Worm (Caenorhabditis elegans) whole organism, L3 larva: ENCODE results near the gene msra-1.

Source experiments
- R02D3.7 ChIP-seq: fragments of 150-350 bp; optimal IDR thresholded peaks from 2 replicates; lab custom pipeline; 2014; ENCODE audit warnings: missing biosample characterization, missing genetic modification characterization
- ama-1 ChIP-seq: fragments of 150-350 bp; optimal IDR thresholded peaks from 2 replicates; lab custom pipeline; 2018
- ceh-16 ChIP-seq: sonication (generic microtip); optimal IDR thresholded peaks from 2 replicates; lab custom pipeline; 2017; ENCODE audit warnings: missing biosample characterization, missing genetic modification characterization
- ceh-9 ChIP-seq: sonication (generic microtip); optimal IDR thresholded peaks from 2 replicates; lab custom pipeline; 2018; ENCODE audit warnings: missing biosample characterization, missing genetic modification characterization
- egl-27 ChIP-seq: sonication (generic microtip); optimal IDR thresholded peaks from 4 replicates; lab custom pipeline; 2017; ENCODE audit warnings: missing biosample characterization, missing genetic modification reagents, missing genetic modification characterization
- egl-5 ChIP-seq: fragments of 150-350 bp; optimal IDR thresholded peaks from 2 replicates; lab custom pipeline; 2017; ENCODE audit warnings: missing biosample characterization, missing genetic modification reagents, missing genetic modification characterization, inconsistent platforms
- elt-1 ChIP-seq: fragments of 150-350 bp; optimal IDR thresholded peaks from 2 replicates; lab custom pipeline; 2014; ENCODE audit warnings: missing biosample characterization, missing genetic modification characterization
- eor-1 ChIP-seq, 2 experiments: fragments of 150-350 bp; optimal IDR thresholded peaks; 2 replicates each; lab custom pipeline; 2014 to 2018; ENCODE audit warnings: missing biosample characterization in 2 of 2, missing genetic modification characterization in 2 of 2
- fkh-10 ChIP-seq: sonication (generic microtip); optimal IDR thresholded peaks from 2 replicates; lab custom pipeline; 2017; ENCODE audit warnings: missing biosample characterization, missing genetic modification reagents, missing genetic modification characterization
- fkh-2 ChIP-seq: fragments of 150-350 bp; optimal IDR thresholded peaks from 2 replicates; lab custom pipeline; 2014; ENCODE audit warnings: missing biosample characterization, missing genetic modification reagents, missing genetic modification characterization
- fos-1 ChIP-seq: fragments of 150-350 bp; optimal IDR thresholded peaks from 2 replicates; lab custom pipeline; 2014; ENCODE audit warnings: missing biosample characterization, missing genetic modification characterization
- jun-1 ChIP-seq: fragments of 150-350 bp; optimal IDR thresholded peaks from 2 replicates; lab custom pipeline; 2014; ENCODE audit warnings: missing biosample characterization, missing genetic modification reagents, missing genetic modification characterization
- lin-15B ChIP-seq: fragments of 150-350 bp; optimal IDR thresholded peaks from 2 replicates; lab custom pipeline; 2014; ENCODE audit warnings: missing biosample characterization, missing genetic modification characterization
- lin-39 ChIP-seq: fragments of 150-350 bp; optimal IDR thresholded peaks from 2 replicates; lab custom pipeline; 2018; ENCODE audit warnings: missing biosample characterization, missing genetic modification reagents, missing genetic modification characterization
- lsy-12 ChIP-seq: sonication (generic microtip); optimal IDR thresholded peaks from 2 replicates; lab custom pipeline; 2016; ENCODE audit warnings: mild to moderate bottlenecking, missing genetic modification characterization, missing compliant biosample characterization
- mml-1 ChIP-seq: fragments of 150-350 bp; sonication (generic microtip); optimal IDR thresholded peaks from 3 replicates; lab custom pipeline; 2014; ENCODE audit warnings: missing biosample characterization, missing genetic modification characterization
- nfya-1 ChIP-seq: sonication (generic microtip); optimal IDR thresholded peaks from 2 replicates; lab custom pipeline; 2017; ENCODE audit warnings: missing genetic modification characterization, mild to moderate bottlenecking, missing compliant biosample characterization, antibody characterized with exemption, moderate library complexity; ENCODE audit not compliant: insufficient read depth
- nhr-11 ChIP-seq: fragments of 150-350 bp; optimal IDR thresholded peaks from 2 replicates; lab custom pipeline; 2014; ENCODE audit warnings: missing biosample characterization, missing genetic modification characterization
- nhr-23 ChIP-seq: fragments of 150-350 bp; optimal IDR thresholded peaks from 2 replicates; lab custom pipeline; 2014; ENCODE audit warnings: missing biosample characterization, missing genetic modification reagents, missing genetic modification characterization
- nhr-237 ChIP-seq: fragments of 150-350 bp; optimal IDR thresholded peaks from 2 replicates; lab custom pipeline; 2014; ENCODE audit warnings: missing biosample characterization, missing genetic modification characterization
- nhr-25 ChIP-seq: sonication (generic microtip); optimal IDR thresholded peaks from 2 replicates; lab custom pipeline; 2017; ENCODE audit warnings: missing biosample characterization, missing genetic modification characterization
- nhr-28 ChIP-seq: fragments of 150-350 bp; optimal IDR thresholded peaks from 2 replicates; lab custom pipeline; 2014; ENCODE audit warnings: missing biosample characterization, missing genetic modification characterization
- nhr-43 ChIP-seq: sonication (generic microtip); optimal IDR thresholded peaks from 2 replicates; lab custom pipeline; 2016; ENCODE audit warnings: mild to moderate bottlenecking, missing genetic modification characterization, missing compliant biosample characterization; ENCODE audit not compliant: poor library complexity, severe bottlenecking
- nhr-76 ChIP-seq: fragments of 150-350 bp; sonication (generic microtip); optimal IDR thresholded peaks from 5 replicates; lab custom pipeline; 2014; ENCODE audit warnings: missing biosample characterization, missing genetic modification characterization
- nhr-77 ChIP-seq: fragments of 150-350 bp; optimal IDR thresholded peaks from 2 replicates; lab custom pipeline; 2014; ENCODE audit warnings: missing biosample characterization, missing genetic modification characterization
- sea-2 ChIP-seq: fragments of 150-350 bp; sonication (generic microtip); optimal IDR thresholded peaks from 4 replicates; lab custom pipeline; 2014; ENCODE audit warnings: missing biosample characterization, missing genetic modification reagents, missing genetic modification characterization
- snpc-4 ChIP-seq: fragments of 150-350 bp; optimal IDR thresholded peaks from 2 replicates; lab custom pipeline; 2014; ENCODE audit warnings: missing biosample characterization, missing genetic modification characterization
- unc-39 ChIP-seq: sonication (generic microtip); optimal IDR thresholded peaks from 4 replicates; lab custom pipeline; 2017; ENCODE audit warnings: missing biosample characterization, missing genetic modification characterization
- unc-62 ChIP-seq: fragments of 150-350 bp; sonication (generic microtip); optimal IDR thresholded peaks from 4 replicates; lab custom pipeline; 2014; ENCODE audit warnings: missing biosample characterization, missing genetic modification reagents, missing genetic modification characterization
- ztf-11 ChIP-seq: fragments of 150-350 bp; optimal IDR thresholded peaks from 2 replicates; lab custom pipeline; 2014; ENCODE audit warnings: missing biosample characterization, missing genetic modification characterization

msra-1 gene

DNA sequence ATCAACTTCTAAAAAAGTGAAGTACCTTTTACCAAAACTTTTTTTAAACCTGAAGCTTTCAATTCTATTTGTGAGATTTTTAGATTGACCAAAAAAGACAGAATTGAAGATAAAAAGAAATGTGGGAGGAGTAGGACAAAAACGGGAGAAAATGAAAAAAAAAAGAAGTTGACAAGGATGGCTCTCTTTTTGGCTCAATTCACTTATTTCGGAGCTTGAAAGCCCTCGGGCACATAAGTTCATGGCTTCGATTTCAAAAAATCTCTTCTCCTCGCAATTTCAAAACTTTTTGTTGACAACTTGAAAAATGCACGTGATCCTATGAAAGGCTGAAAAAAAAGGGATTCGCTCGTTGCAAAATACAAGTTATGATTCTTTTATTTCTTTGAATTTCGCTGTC is 37.6 kb downstream of the msra-1 start:
- TF ChIP-seq fos-1 (tag; lab: Kevin White, UChicago) (no peak), lsy-12 (tag; lab: Kevin White, UChicago) (no peak), fkh-10 (GFP tag; lab: Kevin White, UChicago) (peak; percentile 60), unc-39 (tag; lab: Kevin White, UChicago) (no peak), nhr-43 (tag; lab: Kevin White, UChicago) (no peak), fkh-2 (no peak)

DNA sequence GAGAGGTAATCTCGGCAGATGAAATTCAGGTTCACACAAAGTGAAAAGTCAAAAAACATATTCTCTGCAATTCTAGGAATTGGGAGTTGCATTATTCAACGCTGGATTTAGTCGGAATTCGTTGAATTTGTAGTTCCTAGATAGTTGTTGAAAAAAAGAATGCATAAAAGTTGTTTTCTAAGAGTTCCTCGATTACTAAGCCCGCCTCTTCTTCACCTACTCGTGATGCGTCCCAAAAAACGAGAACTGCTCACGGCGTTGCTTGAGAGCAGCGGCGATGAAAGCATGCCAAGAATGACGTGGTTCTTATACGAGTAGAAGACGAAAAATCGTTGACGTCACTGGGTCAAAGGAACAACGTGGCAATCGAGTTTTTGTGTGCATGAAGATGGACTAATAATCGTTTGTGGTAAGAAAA is 38.8 kb downstream of the msra-1 start:
- no peak for TF ChIP-seq unc-39 (tag; lab: Kevin White, UChicago)
- TF ChIP-seq nfya-1, result peak; percentile 37
- peak; percentile 37 for TF ChIP-seq lin-39 (tag; lab: Kevin White, UChicago)
- no peak for TF ChIP-seq ceh-16
- no peak for TF ChIP-seq jun-1 (tag; lab: Kevin White, UChicago)
- no peak for TF ChIP-seq lin-15B (tag; lab: Kevin White, UChicago)
- peak; percentile 67 for TF ChIP-seq fkh-10 (GFP tag; lab: Kevin White, UChicago)
- TF ChIP-seq fkh-2, result no peak

DNA sequence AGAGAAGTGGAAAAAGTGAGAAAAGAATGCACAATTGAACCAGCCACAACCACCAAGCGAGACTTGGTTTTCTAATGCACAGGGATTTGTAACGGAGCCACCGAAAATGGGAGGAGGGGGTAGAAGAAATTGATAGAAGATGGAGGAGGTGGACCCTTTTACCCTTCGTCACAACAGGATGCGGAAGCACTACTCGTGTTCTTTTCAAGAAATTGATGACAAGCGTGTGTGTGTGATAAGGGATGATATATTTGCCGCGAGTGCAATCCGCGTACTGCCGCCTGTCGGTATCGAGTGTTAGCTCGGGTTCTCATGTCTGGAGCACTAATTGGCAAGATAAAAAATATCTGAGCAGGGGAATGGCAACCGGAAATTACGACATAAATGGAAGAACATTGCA is 39.9 kb downstream of the msra-1 start, which contains the start of gene F21D12.3:
F21D12.3 (minus strand) TSS at position 101 of the 400 bp plus-strand sequence.
- no peak for TF ChIP-seq fos-1 (tag; lab: Kevin White, UChicago)
- no peak for TF ChIP-seq sea-2 (GFP tag; lab: Kevin White, UChicago)
- peak; percentile 8 for TF ChIP-seq ama-1 (lab: Kevin White, UChicago)
- no peak for TF ChIP-seq ceh-9 (tag; lab: Kevin White, UChicago)

DNA sequence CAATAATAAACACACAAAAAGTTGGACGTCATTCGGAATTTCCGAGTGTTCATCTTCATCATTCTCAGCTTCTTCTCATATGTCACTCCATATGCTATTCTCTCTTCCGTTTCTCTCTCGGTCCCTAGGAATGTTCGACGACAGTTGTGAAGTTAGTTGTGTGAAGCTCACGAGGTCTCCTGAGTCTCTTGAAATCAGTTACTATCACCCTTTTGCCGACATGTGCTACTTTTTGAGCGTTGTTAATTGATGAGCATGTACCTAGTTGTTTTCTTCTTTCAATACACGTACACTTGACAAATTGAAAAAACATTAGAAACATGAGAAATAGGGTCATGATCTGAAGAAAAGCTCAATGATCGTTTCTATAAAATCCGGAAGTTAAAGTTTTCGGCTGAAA is 40.5 kb downstream of the msra-1 start:
- TF ChIP-seq nhr-11 (peak; percentile 67), unc-62 (peak; percentile 79), egl-5 (peak; percentile 11), nhr-77 (no peak), snpc-4 (peak; percentile 21), elt-1 (no peak), nfya-1 (peak; percentile 20), lin-39 (tag; lab: Kevin White, UChicago) (peak; percentile 66)

DNA sequence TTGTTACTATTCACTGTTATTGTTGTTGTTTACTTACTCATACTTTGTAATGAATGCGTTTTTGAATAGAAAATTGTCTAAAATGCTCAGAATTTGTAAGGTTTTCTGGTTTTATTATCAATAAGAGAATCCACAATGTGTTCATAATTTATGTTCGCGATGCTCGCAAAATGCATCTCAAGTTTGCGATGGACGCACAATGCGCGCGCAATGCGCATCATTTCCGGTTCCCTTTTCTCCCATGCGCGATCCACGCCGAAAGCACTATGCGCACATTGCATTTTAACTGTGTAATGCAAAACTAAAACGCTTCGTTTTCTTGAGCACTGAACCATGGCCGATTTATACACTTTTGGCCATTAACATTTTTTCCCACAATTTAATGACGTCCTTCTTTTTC is 44.4 kb downstream of the msra-1 start:
- TF ChIP-seq lsy-12 (tag; lab: Kevin White, UChicago) (peak; percentile 58), nhr-23 (tag; lab: Kevin White, UChicago) (no peak), nhr-43 (tag; lab: Kevin White, UChicago) (peak; percentile 25)

DNA sequence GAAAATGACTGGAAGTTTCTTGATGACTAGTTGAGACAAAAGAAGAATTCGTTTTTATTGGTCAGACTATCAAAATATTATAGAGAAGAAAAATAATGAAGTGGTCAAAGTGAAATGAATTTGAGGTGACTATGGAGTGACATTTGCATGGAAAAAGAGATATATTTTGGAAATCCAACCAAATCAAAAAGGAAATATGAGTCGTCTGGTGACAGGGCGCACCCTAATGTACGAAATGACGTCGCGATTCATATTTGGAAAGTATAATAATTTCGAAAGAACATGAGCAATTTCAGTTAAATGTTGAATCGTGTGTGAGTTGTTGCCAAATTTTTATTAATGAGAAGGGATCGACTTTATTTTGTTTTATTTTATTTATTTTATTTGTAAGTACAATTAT is 46.4 kb downstream of the msra-1 start, which contains the start of gene F21D12.2:
F21D12.2 (plus strand) TSS at position 301 of the 400 bp plus-strand sequence.
- TF ChIP-seq nhr-25 (tag; lab: Kevin White, UChicago) (no peak), nhr-77 (no peak), nhr-28 (tag; lab: Kevin White, UChicago) (no peak), nfya-1 (no peak), egl-5 (no peak), eor-1 (tag; optimal IDR thresholded peaks at IDR 0.05; lab: Kevin White, UChicago) (no peak)
- TF ChIP-seq, all 47 proteins: peak for 0

DNA sequence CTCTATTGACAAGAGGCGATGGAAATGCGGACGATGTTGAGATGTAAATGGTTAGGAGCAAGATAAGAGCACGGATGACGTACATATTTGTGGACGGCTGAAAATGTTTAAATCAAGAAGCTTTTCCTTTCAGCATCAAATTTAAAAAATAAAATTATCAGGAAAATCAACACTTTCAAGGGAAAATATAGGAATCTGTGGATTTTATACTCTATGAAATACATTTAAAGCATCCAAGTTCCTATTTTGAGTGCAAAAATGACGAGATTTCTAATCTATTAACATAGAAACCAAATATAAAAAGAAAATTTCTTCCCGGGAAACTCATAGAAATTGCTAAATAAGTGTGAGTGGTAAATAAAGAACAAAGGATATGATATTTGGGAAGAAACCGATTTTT is 49.8 kb downstream of the msra-1 start, which contains the start of gene F45E12.6:
F45E12.6 (minus strand) TSS at position 101 of the 400 bp plus-strand sequence.
- no peak for TF ChIP-seq nhr-43 (tag; lab: Kevin White, UChicago)
- no peak for TF ChIP-seq nhr-77
- TF ChIP-seq ztf-11 (tag; lab: Kevin White, UChicago), result no peak
- TF ChIP-seq fkh-10 (GFP tag; lab: Kevin White, UChicago), result no peak
- no peak for TF ChIP-seq egl-27 (tag; lab: Kevin White, UChicago)
- no peak for TF ChIP-seq nhr-76 (tag; lab: Kevin White, UChicago)
- no peak for TF ChIP-seq R02D3.7 (tag; lab: Kevin White, UChicago)
- TF ChIP-seq nhr-237 (tag; lab: Kevin White, UChicago), result no peak
- TF ChIP-seq mml-1 (tag; lab: Kevin White, UChicago), result no peak
